Fruit fly (Drosophila melanogaster): ENCODE data around the gene mRpL38.

Gene mRpL38

DNA sequence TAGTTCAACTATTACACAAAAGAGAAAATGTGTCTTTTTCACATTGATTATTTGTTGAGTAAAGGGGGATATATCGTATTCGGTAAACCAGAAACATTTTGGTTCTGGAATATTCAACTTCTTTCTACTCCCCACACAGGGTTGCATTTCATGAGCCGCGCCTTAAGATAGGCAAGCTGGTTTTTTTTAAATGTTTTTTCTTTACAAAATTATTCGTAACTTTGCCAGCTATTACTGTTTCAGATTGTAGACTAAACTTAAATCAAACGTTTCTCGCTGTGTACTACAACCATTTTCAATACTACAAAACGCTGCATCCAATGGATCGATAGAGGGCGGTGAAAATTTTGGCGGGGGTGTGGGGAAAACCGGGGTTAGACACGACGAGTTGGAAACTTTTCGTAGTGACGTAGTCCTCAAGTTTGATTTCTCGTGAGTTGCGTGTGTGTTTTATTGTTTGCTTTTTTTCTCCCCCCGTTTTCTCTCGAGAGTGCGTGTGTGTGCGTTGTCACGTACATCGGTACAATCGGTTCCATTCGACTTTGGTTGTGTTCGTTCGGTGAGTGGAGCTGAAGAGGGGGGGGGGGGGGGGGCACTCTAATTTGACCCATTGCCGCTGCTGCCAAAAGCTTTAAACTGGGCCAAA lies 12.5 kb upstream of the mRpL38 start (continued):
- no peak for TF ChIP-seq CG10669 (GFP tag; optimal IDR thresholded peaks at IDR 0.05)
- TF ChIP-seq svp (GFP tag): no peak
- no peak for TF ChIP-seq CG6792 (GFP tag; optimal IDR thresholded peaks at IDR 0.05)
- peak; percentile 54; the same call in 2 of the 3 replicates for TF ChIP-seq CG8119 (GFP tag; IDR thresholded peaks at IDR 0.05)
- TF ChIP-seq dac (GFP tag; optimal IDR thresholded peaks at IDR 0.05): peak; percentile 55
- peak; percentile 59 for TF ChIP-seq CG4318 (GFP tag; optimal IDR thresholded peaks at IDR 0.05)
- peak; percentile 30 for TF ChIP-seq pdm3 (GFP tag; optimal IDR thresholded peaks at IDR 0.05)
- TF ChIP-seq CG8632 (GFP tag; optimal IDR thresholded peaks at IDR 0.05): no peak

DNA sequence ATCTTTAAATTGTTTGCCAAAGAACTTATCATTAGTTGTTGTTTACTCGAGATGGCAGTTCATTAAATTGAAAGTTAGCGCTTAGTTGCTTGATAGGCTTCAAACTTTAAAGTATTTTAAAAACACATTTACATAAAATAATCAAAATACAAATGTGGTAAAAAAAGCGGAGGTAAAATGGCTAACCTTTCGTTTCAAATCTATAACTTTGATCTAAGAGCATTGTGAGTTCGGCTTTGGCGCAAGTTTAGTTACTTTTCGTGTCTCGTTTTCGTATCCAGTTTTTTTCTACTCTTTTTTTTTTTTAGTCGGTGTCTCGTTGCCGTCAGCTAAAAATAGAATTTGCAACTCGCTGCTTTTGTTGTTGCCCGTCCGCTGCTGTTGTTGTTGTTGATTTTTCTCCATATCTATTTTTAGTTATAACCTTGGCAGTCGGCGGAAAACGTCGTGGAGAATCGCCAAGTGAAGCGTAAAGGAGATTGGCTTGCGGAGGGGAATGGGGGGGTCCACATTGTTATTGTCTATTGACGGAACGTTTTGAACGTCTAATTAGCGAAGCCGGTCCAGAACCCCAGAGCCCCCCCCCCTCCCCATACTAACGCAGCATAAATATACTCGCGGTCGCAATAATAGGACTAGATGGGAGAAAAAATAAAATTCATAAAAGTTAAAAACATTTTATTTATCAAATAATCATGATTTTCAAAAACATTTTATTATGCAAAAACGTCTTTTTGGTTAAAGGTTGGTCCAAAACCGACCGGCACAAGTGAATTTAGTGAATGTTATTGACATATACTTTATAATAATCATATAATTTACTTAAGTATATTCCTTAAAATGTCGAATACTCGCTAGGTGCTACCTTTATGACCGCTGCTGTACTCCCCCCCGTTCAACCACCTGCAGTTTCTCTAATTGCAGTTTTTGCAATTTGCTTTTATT lies 11.3 kb upstream of the mRpL38 start:
- TF ChIP-seq CG10669 (GFP tag; optimal IDR thresholded peaks at IDR 0.05): peak; percentile 66
- TF ChIP-seq Eip75B (GFP tag; optimal IDR thresholded peaks at IDR 0.05): no peak
- peak; percentile 65 for TF ChIP-seq spab (GFP tag; optimal IDR thresholded peaks at IDR 0.05)
- no peak for TF ChIP-seq Smox (GFP tag; optimal IDR thresholded peaks at IDR 0.05)
- TF ChIP-seq CG6163 (GFP tag; IDR thresholded peaks at IDR 0.05): peak; percentile 80
- TF ChIP-seq CG32006 (GFP tag; optimal IDR thresholded peaks at IDR 0.05): peak; percentile 91
- no peak for TF ChIP-seq Eip93F (GFP tag; optimal IDR thresholded peaks at IDR 0.05)
- no peak for TF ChIP-seq Blimp-1 (GFP tag; optimal IDR thresholded peaks at IDR 0.05)
- TF ChIP-seq Eip78C (GFP tag): peak; percentile 86
- peak; percentile 33 to 64 for TF ChIP-seq ss (GFP tag; optimal IDR thresholded peaks at IDR 0.05)
- TF ChIP-seq CG6808 (GFP tag; optimal IDR thresholded peaks at IDR 0.05): peak; percentile 71
- TF ChIP-seq achi (GFP tag; optimal IDR thresholded peaks at IDR 0.05): peak; percentile 71
- peak; percentile 2 for TF ChIP-seq lz (GFP tag; optimal IDR thresholded peaks at IDR 0.05)
- TF ChIP-seq CG15336 (GFP tag; IDR thresholded peaks at IDR 0.05): peak; percentile 88
- peak; percentile 86 for TF ChIP-seq CG8119 (GFP tag; IDR thresholded peaks at IDR 0.05)
- peak; percentile 71 for TF ChIP-seq OdsH (GFP tag; optimal IDR thresholded peaks at IDR 0.05)
- TF ChIP-seq Sox15 (GFP tag; optimal IDR thresholded peaks at IDR 0.05): no peak
- TF ChIP-seq pdm3 (GFP tag; optimal IDR thresholded peaks at IDR 0.05): peak; percentile 47
- TF ChIP-seq CG6276 (GFP tag; optimal IDR thresholded peaks at IDR 0.05): peak; percentile 87
- peak; percentile 67 for TF ChIP-seq fd59A (GFP tag; optimal IDR thresholded peaks at IDR 0.05)
- peak; percentile 72 for TF ChIP-seq dsx (GFP tag; optimal IDR thresholded peaks at IDR 0.05; ENCODE audit: poor library complexity, severe bottlenecking)
- TF ChIP-seq net (GFP tag; optimal IDR thresholded peaks at IDR 0.05): peak; percentile 16
- peak; percentile 46 for TF ChIP-seq CG34406 (GFP tag; optimal IDR thresholded peaks at IDR 0.05)
- peak; percentile 80 for TF ChIP-seq CG16779 (tag; optimal IDR thresholded peaks at IDR 0.05)
- TF ChIP-seq topi (GFP tag; optimal IDR thresholded peaks at IDR 0.05): no peak
- TF ChIP-seq CG8319 (GFP tag; optimal IDR thresholded peaks at IDR 0.05): no peak
- peak; percentile 45 for TF ChIP-seq CG11762 (GFP tag; optimal IDR thresholded peaks at IDR 0.05; ENCODE audit: insufficient read depth)
- TF ChIP-seq fd85E (GFP tag; optimal IDR thresholded peaks at IDR 0.05): no peak
- TF ChIP-seq CG6854 (GFP tag; optimal IDR thresholded peaks at IDR 0.05): peak; percentile 13
- TF ChIP-seq CG3919 (GFP tag; optimal IDR thresholded peaks at IDR 0.05): peak; percentile 61
- no peak for TF ChIP-seq esn (GFP tag; optimal IDR thresholded peaks at IDR 0.05)
- no peak for TF ChIP-seq vri (GFP tag; optimal IDR thresholded peaks at IDR 0.05)
- TF ChIP-seq salr (GFP tag; optimal IDR thresholded peaks at IDR 0.05): peak; percentile 33 to 59
- TF ChIP-seq Hr4 (GFP tag; optimal IDR thresholded peaks at IDR 0.05): peak; percentile 43
- TF ChIP-seq CG11294 (GFP tag; IDR thresholded peaks at IDR 0.05): peak; percentile 85
- no peak for TF ChIP-seq fkh (GFP tag; optimal IDR thresholded peaks at IDR 0.05)
- peak; percentile 75 for TF ChIP-seq Ets96B (tag; optimal IDR thresholded peaks at IDR 0.05)
- TF ChIP-seq CG8632 (GFP tag; optimal IDR thresholded peaks at IDR 0.05): peak; percentile 32
- TF ChIP-seq CG11902 (GFP tag; optimal IDR thresholded peaks at IDR 0.05): no peak
- peak; percentile 64 for TF ChIP-seq Lpt (GFP tag; optimal IDR thresholded peaks at IDR 0.05)
- TF ChIP-seq CG4318 (GFP tag; optimal IDR thresholded peaks at IDR 0.05): peak; percentile 69
- no peak for TF ChIP-seq Sox102F (GFP tag; optimal IDR thresholded peaks at IDR 0.05)

Measured in whole organism, prepupa.